3 fruit fly cellular contexts compared by ENCODE assay signal in the genomic region with DNA sequence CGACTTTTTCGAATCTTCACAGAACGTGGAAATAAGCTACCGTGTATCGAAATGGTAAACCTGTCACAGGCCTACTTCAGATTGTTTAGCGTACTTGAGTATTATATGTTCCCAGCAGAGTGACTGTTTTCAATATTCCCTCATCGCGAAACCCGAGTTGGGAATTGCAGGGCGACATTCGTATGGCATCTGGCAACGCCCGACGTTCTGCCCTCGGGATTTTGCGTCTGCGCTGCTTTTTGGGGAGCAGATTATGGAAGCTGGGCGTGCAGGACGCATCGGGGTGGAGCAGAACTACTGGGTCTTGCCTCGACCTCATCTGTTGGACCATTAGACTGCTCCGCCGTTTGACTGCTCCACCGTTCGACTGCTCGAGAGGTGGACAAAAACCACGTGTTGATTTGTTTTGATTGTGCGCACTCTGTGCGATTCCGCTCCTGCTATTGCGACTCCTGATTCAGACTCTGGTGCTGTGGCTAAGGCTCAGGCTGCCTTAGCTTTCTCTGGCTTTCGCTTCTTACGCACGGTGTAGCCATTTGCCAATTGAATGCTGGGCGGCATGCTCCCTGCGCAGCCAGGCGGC.
TF ChIP-seq lines count a peak whose summit lies in the region.

No protein-coding gene starts in this region.

- no peak for TF ChIP-seq CTCF in whole organism, embryonic (GFP tag; optimal IDR thresholded peaks at IDR 0.05; lab: Kevin White, UChicago)

TF ChIP-seq in whole organism, adult, 20 proteins besides CTCF, POLR2A, EP300 and RAD21:
- TF ChIP-seq Hr96 (GFP tag; optimal IDR thresholded peaks at IDR 0.05; lab: Kevin White, UChicago) (peak; percentile 57), CG7101 (tag; optimal IDR thresholded peaks at IDR 0.05; lab: Kevin White, UChicago) (peak; percentile 7), CG5204 (GFP tag; optimal IDR thresholded peaks at IDR 0.05; lab: Kevin White, UChicago) (peak; percentile 17), CG7045 (GFP tag; optimal IDR thresholded peaks at IDR 0.05; lab: Kevin White, UChicago) (peak; percentile 25), Clk (GFP tag; optimal IDR thresholded peaks at IDR 0.05; lab: Kevin White, UChicago) (no peak), bab1 (GFP tag; optimal IDR thresholded peaks at IDR 0.05; lab: Kevin White, UChicago) (no peak), kay (GFP tag; lab: Kevin White, UChicago; ENCODE audit: borderline replicate concordance) (no peak)

TF ChIP-seq in whole organism, embryonic, 481 proteins besides CTCF, POLR2A, EP300 and RAD21 (continues in another document):
- TF ChIP-seq esg (GFP tag; conservative IDR thresholded peaks at IDR 0.05; lab: Robert Waterston, UW) (no peak), CG6654 (GFP tag; optimal IDR thresholded peaks at IDR 0.05; lab: Kevin White, UChicago) (no peak), aop (GFP tag; IDR thresholded peaks at IDR 0.05; lab: Robert Waterston, UW) (no peak), Bteb2 (GFP tag; optimal IDR thresholded peaks at IDR 0.05; lab: Kevin White, UChicago) (no peak), nom (GFP tag; optimal IDR thresholded peaks at IDR 0.05; lab: Kevin White, UChicago) (no peak), GATAe (GFP tag; conservative IDR thresholded peaks at IDR 0.05; lab: Robert Waterston, UW) (no peak), Atf6 (GFP tag; IDR thresholded peaks at IDR 0.05; lab: Robert Waterston, UW) (no peak), CG9817 (tag; optimal IDR thresholded peaks at IDR 0.05; lab: Kevin White, UChicago) (peak; percentile 11), CG12391 (tag; optimal IDR thresholded peaks at IDR 0.05; lab: Kevin White, UChicago) (no peak), CG17328 (GFP tag; IDR thresholded peaks at IDR 0.05; lab: Robert Waterston, UW) (no peak), ap (GFP tag; IDR thresholded peaks at IDR 0.05; lab: Robert Waterston, UW) (no peak), CHES-1-like (GFP tag; optimal IDR thresholded peaks at IDR 0.05; lab: Kevin White, UChicago) (no peak), CG15011 (GFP tag; optimal IDR thresholded peaks at IDR 0.05; lab: Kevin White, UChicago) (no peak), CG11398 (GFP tag; optimal IDR thresholded peaks at IDR 0.05; lab: Kevin White, UChicago) (no peak), tx (GFP tag; optimal IDR thresholded peaks at IDR 0.05; lab: Kevin White, UChicago) (no peak), Lpt (GFP tag; optimal IDR thresholded peaks at IDR 0.05; lab: Kevin White, UChicago) (no peak), CG11504 (tag; optimal IDR thresholded peaks at IDR 0.05; lab: Kevin White, UChicago) (no peak), C15 (GFP tag; IDR thresholded peaks at IDR 0.05; lab: Robert Waterston, UW) (no peak), CG7271 (tag; optimal IDR thresholded peaks at IDR 0.05; lab: Kevin White, UChicago) (no peak), slbo (GFP tag; IDR thresholded peaks at IDR 0.05; lab: Robert Waterston, UW) (no peak), onecut (GFP tag; IDR thresholded peaks at IDR 0.05; lab: Robert Waterston, UW) (no peak), BtbVII (GFP tag; optimal IDR thresholded peaks at IDR 0.05; lab: Kevin White, UChicago) (no peak), Opbp (GFP tag; IDR thresholded peaks at IDR 0.05; lab: Robert Waterston, UW; ENCODE audit: partially characterized antibody) (no peak), B-H2 (GFP tag; optimal IDR thresholded peaks at IDR 0.05; lab: Kevin White, UChicago) (peak; percentile 14), ab (GFP tag; optimal IDR thresholded peaks at IDR 0.05; lab: Kevin White, UChicago) (no peak), caup (GFP tag; optimal IDR thresholded peaks at IDR 0.05; lab: Kevin White, UChicago; ENCODE audit: severe bottlenecking) (no peak), CG2678 (tag; optimal IDR thresholded peaks at IDR 0.05; lab: Kevin White, UChicago) (peak; percentile 33), CG6254 (GFP tag; optimal IDR thresholded peaks at IDR 0.05; lab: Kevin White, UChicago) (no peak), gsb-n (tag; optimal IDR thresholded peaks at IDR 0.05; lab: Kevin White, UChicago) (no peak), Dfd (GFP tag; optimal IDR thresholded peaks at IDR 0.05; lab: Kevin White, UChicago) (no peak), nerfin-1 (tag; optimal IDR thresholded peaks at IDR 0.05; lab: Kevin White, UChicago) (no peak), gcm (GFP tag; optimal IDR thresholded peaks at IDR 0.05; lab: Kevin White, UChicago) (no peak), Trl (optimal IDR thresholded peaks at IDR 0.05; lab: Kevin White, UChicago) (peak in 1 of 2 experiments; percentile 6), Trl (GFP tag; optimal IDR thresholded peaks at IDR 0.05; lab: Kevin White, UChicago) (no peak), D (optimal IDR thresholded peaks at IDR 0.05; lab: Kevin White, UChicago) (no peak), D (GFP tag; optimal IDR thresholded peaks at IDR 0.05; lab: Kevin White, UChicago) (no peak), dan (GFP tag; IDR thresholded peaks at IDR 0.05; lab: Robert Waterston, UW) (no peak), CG4820 (GFP tag; optimal IDR thresholded peaks at IDR 0.05; lab: Kevin White, UChicago) (no peak), Med (GFP tag; lab: Kevin White, UChicago) (peak; percentile 37), CG9609 (GFP tag; optimal IDR thresholded peaks at IDR 0.05; lab: Kevin White, UChicago) (no peak), CG11456 (GFP tag; IDR thresholded peaks at IDR 0.05; lab: Robert Waterston, UW) (no peak), wor (GFP tag; IDR thresholded peaks at IDR 0.05; lab: Robert Waterston, UW) (no peak)

TF ChIP-seq in whole organism, pupa, 21 proteins besides CTCF, POLR2A, EP300 and RAD21:
- TF ChIP-seq fd96Ca (GFP tag; IDR thresholded peaks at IDR 0.05; lab: Robert Waterston, UW), result no peak
- TF ChIP-seq CG12605 (GFP tag; IDR thresholded peaks at IDR 0.05; lab: Robert Waterston, UW), result peak; percentile 67; the same call in 1 of the 2 replicates
